Worm (Caenorhabditis elegans): ENCODE results near the gene clec-135.

DNA sequence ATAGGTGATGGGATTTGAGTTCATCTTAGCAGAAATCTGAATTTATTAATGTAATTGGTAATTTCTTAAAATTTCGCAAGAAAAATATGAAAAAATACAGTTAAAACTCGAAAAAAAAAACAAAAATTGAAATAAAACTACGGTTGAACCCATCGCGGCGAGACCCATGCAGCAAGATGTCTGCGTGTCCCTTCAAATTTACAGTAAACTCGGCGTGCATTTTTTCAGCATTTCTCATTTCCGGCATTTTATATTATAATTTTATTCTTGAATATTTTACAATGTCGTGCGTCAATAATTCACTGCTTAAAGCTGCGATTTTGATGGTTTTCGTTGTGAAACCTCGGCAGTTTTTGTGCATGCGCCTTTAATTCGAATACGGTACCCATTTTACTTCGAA is 22.6 kb downstream of the clec-135 start, which contains the start of gene fbxc-43:
- no peak for TF ChIP-seq lin-13 (GFP tag; optimal IDR thresholded peaks at IDR 0.05)
- no peak for TF ChIP-seq mbf-1 (tag; optimal IDR thresholded peaks at IDR 0.05)
- TF ChIP-seq ztf-11 (tag; optimal IDR thresholded peaks at IDR 0.05), result no peak
